Fruit fly (Drosophila melanogaster): ENCODE results near the gene mora.

The mora gene

dm6 chr3R:24186188-24186587 is at the start of gene mora:
mora (plus strand) TSS chr3R:24186359.
- TF ChIP-seq CG17801 (GFP tag; optimal IDR thresholded peaks at IDR 0.05; ENCODE audit: partially characterized antibody), result no peak

dm6 chr3R:24137311-24137945 is 48.7 kb upstream of the mora start, which contains the start of gene Npc2f:
Npc2f (plus strand) TSS chr3R:24137895.
- TF ChIP-seq CG17801 (GFP tag; optimal IDR thresholded peaks at IDR 0.05; ENCODE audit: partially characterized antibody), result no peak

- no peak for TF ChIP-seq CG17801 (GFP tag; optimal IDR thresholded peaks at IDR 0.05; ENCODE audit: partially characterized antibody)
These were observed 47.4 kb upstream of the mora start for dm6 chr3R:24138478-24139455.

dm6 chr3R:24139646-24140130 is 46.5 kb upstream of the mora start:
- TF ChIP-seq CG17801 (GFP tag; optimal IDR thresholded peaks at IDR 0.05; ENCODE audit: partially characterized antibody), result no peak

- TF ChIP-seq CG17801 (GFP tag; optimal IDR thresholded peaks at IDR 0.05; ENCODE audit: partially characterized antibody), result peak; percentile 97
These were observed 45.1 kb upstream of the mora start, which contains the start of gene Kal1 for dm6 chr3R:24141013-24141592. Kal1 (plus strand) TSS chr3R:24141395.

- TF ChIP-seq CG17801 (GFP tag; optimal IDR thresholded peaks at IDR 0.05; ENCODE audit: partially characterized antibody), result no peak
These were observed 43.2 kb upstream of the mora start for dm6 chr3R:24142971-24143370.

dm6 chr3R:24143372-24143771 is 42.8 kb upstream of the mora start:
- no peak for TF ChIP-seq CG17801 (GFP tag; optimal IDR thresholded peaks at IDR 0.05; ENCODE audit: partially characterized antibody)

- TF ChIP-seq CG17801 (GFP tag; optimal IDR thresholded peaks at IDR 0.05; ENCODE audit: partially characterized antibody), result no peak
These were observed 42.4 kb upstream of the mora start for dm6 chr3R:24143779-24144178.

- no peak for TF ChIP-seq CG17801 (GFP tag; optimal IDR thresholded peaks at IDR 0.05; ENCODE audit: partially characterized antibody)
These were observed 41.6 kb upstream of the mora start for dm6 chr3R:24144542-24144941.

dm6 chr3R:24148838-24149237 is 37.3 kb upstream of the mora start, which contains the start of gene Slimp:
Slimp (minus strand) TSS chr3R:24148967.
- peak; percentile 42 for TF ChIP-seq CG17801 (GFP tag; optimal IDR thresholded peaks at IDR 0.05; ENCODE audit: partially characterized antibody)

- TF ChIP-seq CG17801 (GFP tag; optimal IDR thresholded peaks at IDR 0.05; ENCODE audit: partially characterized antibody), result no peak
These were observed 36.1 kb upstream of the mora start, which contains the start of gene p38c for dm6 chr3R:24150103-24150502. p38c (minus strand) TSS chr3R:24150203.

dm6 chr3R:24151924-24152809 is 34.0 kb upstream of the mora start, which contains the start of the genes p38a and CG6178:
p38a (minus strand) TSS chr3R:24152321.
CG6178 (plus strand) TSS chr3R:24152347.
- TF ChIP-seq CG17801 (GFP tag; optimal IDR thresholded peaks at IDR 0.05; ENCODE audit: partially characterized antibody), result peak; percentile 99

- peak; percentile 91 for TF ChIP-seq CG17801 (GFP tag; optimal IDR thresholded peaks at IDR 0.05; ENCODE audit: partially characterized antibody)
These were observed 24.9 kb upstream of the mora start, which contains the start of the genes Myo95E and TBC1d7 for dm6 chr3R:24161173-24161811. Myo95E (minus strand) TSS chr3R:24161498. TBC1d7 (plus strand) TSS chr3R:24161727.
